Fruit fly (Drosophila melanogaster): ENCODE measurements around the gene CG7886.

The CG7886 gene

dm6 chr3R:14662989-14663500, 20.7 kb upstream of the CG7886 start, which contains the start of the genes Rad17 and BigH1:
Gene Rad17, minus strand, starts transcription at chr3R:14663197.
Gene BigH1, plus strand, starts transcription at chr3R:14663450.
- TF ChIP-seq Sin3A (optimal IDR thresholded peaks at IDR 0.05): no peak
- TF ChIP-seq h (optimal IDR thresholded peaks at IDR 0.05): no peak
- TF ChIP-seq Myc (optimal IDR thresholded peaks at IDR 0.05): no peak
- no peak for TF ChIP-seq psq (optimal IDR thresholded peaks at IDR 0.05)
- TF ChIP-seq ttk (optimal IDR thresholded peaks at IDR 0.05): no peak
- no peak for TF ChIP-seq insv (optimal IDR thresholded peaks at IDR 0.05)

dm6 chr3R:14659354-14659804, 17.0 kb upstream of the CG7886 start, which contains the start of gene Hexim:
Gene Hexim, plus strand, starts transcription at chr3R:14659438.
- TF ChIP-seq ttk (optimal IDR thresholded peaks at IDR 0.05) (no peak), Sin3A (optimal IDR thresholded peaks at IDR 0.05) (no peak), insv (optimal IDR thresholded peaks at IDR 0.05) (no peak), h (optimal IDR thresholded peaks at IDR 0.05) (no peak), psq (optimal IDR thresholded peaks at IDR 0.05) (no peak), Myc (optimal IDR thresholded peaks at IDR 0.05) (no peak)

dm6 chr3R:14658170-14658569, 15.8 kb upstream of the CG7886 start:
- TF ChIP-seq h (optimal IDR thresholded peaks at IDR 0.05): no peak
- TF ChIP-seq Sin3A (optimal IDR thresholded peaks at IDR 0.05): no peak
- no peak for TF ChIP-seq Myc (optimal IDR thresholded peaks at IDR 0.05)
- TF ChIP-seq insv (optimal IDR thresholded peaks at IDR 0.05): no peak

- TF ChIP-seq psq (optimal IDR thresholded peaks at IDR 0.05): no peak
- no peak for TF ChIP-seq ttk (optimal IDR thresholded peaks at IDR 0.05)
- TF ChIP-seq Sin3A (optimal IDR thresholded peaks at IDR 0.05): no peak
- no peak for TF ChIP-seq insv (optimal IDR thresholded peaks at IDR 0.05)
- no peak for TF ChIP-seq Myc (optimal IDR thresholded peaks at IDR 0.05)
- no peak for TF ChIP-seq h (optimal IDR thresholded peaks at IDR 0.05)
These were observed 15.2 kb upstream of the CG7886 start for dm6 chr3R:14657605-14657910.

- TF ChIP-seq insv (optimal IDR thresholded peaks at IDR 0.05) (no peak), Sin3A (optimal IDR thresholded peaks at IDR 0.05) (no peak), h (optimal IDR thresholded peaks at IDR 0.05) (no peak), psq (optimal IDR thresholded peaks at IDR 0.05) (no peak), ttk (optimal IDR thresholded peaks at IDR 0.05) (no peak), Myc (optimal IDR thresholded peaks at IDR 0.05) (no peak)
These were observed 14.6 kb upstream of the CG7886 start, which contains the start of gene CG3505 for dm6 chr3R:14656760-14657604. Gene CG3505, plus strand, starts transcription at chr3R:14657447.

- no peak for TF ChIP-seq ttk (optimal IDR thresholded peaks at IDR 0.05)
- TF ChIP-seq h (optimal IDR thresholded peaks at IDR 0.05): no peak
- TF ChIP-seq psq (optimal IDR thresholded peaks at IDR 0.05): no peak
- TF ChIP-seq insv (optimal IDR thresholded peaks at IDR 0.05): no peak
- no peak for TF ChIP-seq Myc (optimal IDR thresholded peaks at IDR 0.05)
- TF ChIP-seq Sin3A (optimal IDR thresholded peaks at IDR 0.05): no peak
These were observed 13.7 kb upstream of the CG7886 start for dm6 chr3R:14655912-14656700.

dm6 chr3R:14654976-14655896, 12.9 kb upstream of the CG7886 start:
- TF ChIP-seq Myc (optimal IDR thresholded peaks at IDR 0.05) (no peak), ttk (optimal IDR thresholded peaks at IDR 0.05) (no peak), h (optimal IDR thresholded peaks at IDR 0.05) (no peak), psq (optimal IDR thresholded peaks at IDR 0.05) (no peak), Sin3A (optimal IDR thresholded peaks at IDR 0.05) (no peak), insv (optimal IDR thresholded peaks at IDR 0.05) (no peak)

- TF ChIP-seq insv (optimal IDR thresholded peaks at IDR 0.05): no peak
- TF ChIP-seq ttk (optimal IDR thresholded peaks at IDR 0.05): no peak
- no peak for TF ChIP-seq Sin3A (optimal IDR thresholded peaks at IDR 0.05)
- TF ChIP-seq h (optimal IDR thresholded peaks at IDR 0.05): no peak
- TF ChIP-seq psq (optimal IDR thresholded peaks at IDR 0.05): no peak
- TF ChIP-seq Myc (optimal IDR thresholded peaks at IDR 0.05): no peak
These were observed 12.0 kb upstream of the CG7886 start for dm6 chr3R:14654231-14654975.

dm6 chr3R:14653039-14653852, 10.9 kb upstream of the CG7886 start:
- TF ChIP-seq h (optimal IDR thresholded peaks at IDR 0.05): no peak
- TF ChIP-seq psq (optimal IDR thresholded peaks at IDR 0.05): no peak
- no peak for TF ChIP-seq Sin3A (optimal IDR thresholded peaks at IDR 0.05)
- TF ChIP-seq ttk (optimal IDR thresholded peaks at IDR 0.05): no peak
- no peak for TF ChIP-seq Myc (optimal IDR thresholded peaks at IDR 0.05)
- no peak for TF ChIP-seq insv (optimal IDR thresholded peaks at IDR 0.05)
